Fruit fly (Drosophila melanogaster): ENCODE results near the gene CG6282.

CG6282 gene

dm6 chr3L:8584086-8584485 lies 20.4 kb upstream of the CG6282 start (continued):
- TF ChIP-seq Hr78 (GFP tag; optimal IDR thresholded peaks at IDR 0.05) (no peak), CG15269 (tag; optimal IDR thresholded peaks at IDR 0.05) (no peak), oc (tag; optimal IDR thresholded peaks at IDR 0.05) (no peak), schlank (tag; optimal IDR thresholded peaks at IDR 0.05) (peak; percentile 57), dmrt99B (tag; optimal IDR thresholded peaks at IDR 0.05) (peak; percentile 56), twi (tag; optimal IDR thresholded peaks at IDR 0.05) (no peak), CG10959 (GFP tag; IDR thresholded peaks at IDR 0.05) (no peak), CG30403 (GFP tag; optimal IDR thresholded peaks at IDR 0.05) (no peak), slbo (GFP tag; IDR thresholded peaks at IDR 0.05) (no peak), CG4424 (GFP tag; optimal IDR thresholded peaks at IDR 0.05) (no peak), CG14014 (GFP tag; IDR thresholded peaks at IDR 0.05) (peak; percentile 45; the same call in 1 of the 2 replicates), NfI (GFP tag; optimal IDR thresholded peaks at IDR 0.05) (no peak), CG34376 (GFP tag; optimal IDR thresholded peaks at IDR 0.05) (no peak), CG10565 (GFP tag; optimal IDR thresholded peaks at IDR 0.05) (no peak), ash1 (GFP tag; optimal IDR thresholded peaks at IDR 0.05) (no peak), Side (GFP tag; optimal IDR thresholded peaks at IDR 0.05) (peak; percentile 44), Atf3 (GFP tag; optimal IDR thresholded peaks at IDR 0.05) (no peak), emc (GFP tag; optimal IDR thresholded peaks at IDR 0.05) (no peak), CG1647 (GFP tag; optimal IDR thresholded peaks at IDR 0.05) (peak; percentile 39), CG42726 (GFP tag; IDR thresholded peaks at IDR 0.05; ENCODE audit: partially characterized antibody) (no peak), CG10147 (GFP tag; optimal IDR thresholded peaks at IDR 0.05) (no peak), Ets65A (GFP tag) (no peak), tll (GFP tag; optimal IDR thresholded peaks at IDR 0.05) (no peak), Ada2b (GFP tag; IDR thresholded peaks at IDR 0.05) (no peak), ERR (GFP tag; optimal IDR thresholded peaks at IDR 0.05) (no peak), B-H2 (GFP tag; optimal IDR thresholded peaks at IDR 0.05) (no peak), CG17802 (tag; optimal IDR thresholded peaks at IDR 0.05) (no peak), kay (GFP tag; optimal IDR thresholded peaks at IDR 0.05) (no peak), sr (GFP tag; IDR thresholded peaks at IDR 0.05) (no peak), CG10209 (GFP tag; optimal IDR thresholded peaks at IDR 0.05) (peak; percentile 51), sim (GFP tag; IDR thresholded peaks at IDR 0.05) (no peak), Xrp1 (GFP tag; IDR thresholded peaks at IDR 0.05) (no peak), crol (GFP tag; IDR thresholded peaks at IDR 0.05) (no peak), CrebB (tag; optimal IDR thresholded peaks at IDR 0.05) (peak; percentile 0), Max (GFP tag; optimal IDR thresholded peaks at IDR 0.05) (no peak), CG11398 (GFP tag; optimal IDR thresholded peaks at IDR 0.05) (no peak), CG6791 (GFP tag; IDR thresholded peaks at IDR 0.05; ENCODE audit: partially characterized antibody) (no peak), ind (GFP tag; optimal IDR thresholded peaks at IDR 0.05) (no peak), CG32772 (GFP tag; IDR thresholded peaks at IDR 0.05) (no peak), al (GFP tag; IDR thresholded peaks at IDR 0.05) (no peak), CG11560 (tag; IDR thresholded peaks at IDR 0.05) (no peak), CG2129 (GFP tag; IDR thresholded peaks at IDR 0.05; ENCODE audit: partially characterized antibody) (no peak), vnd (GFP tag; IDR thresholded peaks at IDR 0.05; ENCODE audit: partially characterized antibody) (no peak), Dref (GFP tag; IDR thresholded peaks at IDR 0.05) (no peak), prd (optimal IDR thresholded peaks at IDR 0.05) (no peak), prd (GFP tag; IDR thresholded peaks at IDR 0.05) (no peak), Asciz (GFP tag; optimal IDR thresholded peaks at IDR 0.05) (peak; percentile 70), CG12942 (GFP tag; optimal IDR thresholded peaks at IDR 0.05) (no peak), gsb (GFP tag; IDR thresholded peaks at IDR 0.05) (peak; percentile 31; the same call in 1 of the 2 replicates), HmgZ (tag; optimal IDR thresholded peaks at IDR 0.05) (no peak), grau (tag; optimal IDR thresholded peaks at IDR 0.05) (no peak), B-H1 (GFP tag; IDR thresholded peaks at IDR 0.05) (no peak; the same call in 2 of the 3 replicates)

Data from whole organism, embryonic.